Fruit fly (Drosophila melanogaster) whole organism, embryonic: ENCODE data around the gene Alp13.
A peak's percentile ranks its signal among the peaks of the same experiment; 100 is the strongest.

ENCODE experiments used
- Adf1 ChIP-seq: fragments of 200-800 bp; sonication (Bioruptor generic); IDR thresholded peaks from 2 replicates; pipeline ENCODE4 v1.3.6; 2022; ENCODE audit warnings: missing biosample characterization, missing genetic modification characterization
- CG10321 ChIP-seq: fragments of 200-800 bp; sonication (Bioruptor generic); IDR thresholded peaks from 2 replicates; pipeline ENCODE4 v1.3.6; 2022; ENCODE audit warnings: missing biosample characterization, missing genetic modification characterization
- CG12659 ChIP-seq: fragments of 200-800 bp; sonication (Bioruptor generic); optimal IDR thresholded peaks from 3 replicates; lab custom pipeline; 2017; ENCODE audit warnings: mild to moderate bottlenecking, missing biosample characterization, missing genetic modification reagents, missing genetic modification characterization
- CG13287 ChIP-seq: fragments of 200-800 bp; sonication (Bioruptor generic); IDR thresholded peaks from 2 replicates; pipeline ENCODE4 v1.3.6; 2022; ENCODE audit warnings: missing biosample characterization, missing genetic modification characterization; ENCODE audit not compliant: partially characterized antibody
- CG1832 ChIP-seq: fragments of 200-800 bp; sonication (Bioruptor generic); optimal IDR thresholded peaks from 2 replicates; lab custom pipeline; 2017; ENCODE audit warnings: missing biosample characterization, mild to moderate bottlenecking, missing genetic modification characterization, inconsistent platforms
- CG2120 ChIP-seq: fragments of 200-800 bp; sonication (Bioruptor generic); optimal IDR thresholded peaks from 3 replicates; lab custom pipeline; 2016; ENCODE audit warnings: missing biosample characterization, missing genetic modification characterization
- CG34224 ChIP-seq: fragments of 200-800 bp; sonication (Bioruptor generic); IDR thresholded peaks from 3 replicates; pipeline ENCODE4 v1.3.6; 2022; ENCODE audit warnings: missing biosample characterization, missing genetic modification characterization; ENCODE audit not compliant: partially characterized antibody
- CG5245 ChIP-seq: fragments of 200-800 bp; sonication (Bioruptor generic); optimal IDR thresholded peaks from 3 replicates; lab custom pipeline; 2016; ENCODE audit warnings: missing biosample characterization, missing genetic modification characterization
- CG5953 ChIP-seq: fragments of 200-800 bp; sonication (Bioruptor generic); IDR thresholded peaks from 2 replicates; pipeline ENCODE4 v1.3.6; 2022; ENCODE audit warnings: missing biosample characterization, missing genetic modification characterization
- CG6813 ChIP-seq: fragments of 200-800 bp; sonication (Bioruptor generic); optimal IDR thresholded peaks from 2 replicates; lab custom pipeline; 2017; ENCODE audit warnings: missing biosample characterization, missing genetic modification characterization, mild to moderate bottlenecking, moderate library complexity, missing genetic modification reagents
- Deaf1 ChIP-seq: fragments of 200-800 bp; optimal IDR thresholded peaks from 3 replicates; lab custom pipeline; 2019; ENCODE audit warnings: missing biosample characterization, mild to moderate bottlenecking, missing genetic modification characterization, moderate library complexity
- Doc3 ChIP-seq: fragments of 200-800 bp; sonication (Bioruptor generic); IDR thresholded peaks from 3 replicates; pipeline ENCODE4 v1.3.6; 2022; ENCODE audit warnings: missing biosample characterization, missing genetic modification characterization; ENCODE audit not compliant: partially characterized antibody
- ERR ChIP-seq: fragments of 200-800 bp; sonication (Bioruptor generic); optimal IDR thresholded peaks from 2 replicates; lab custom pipeline; 2016; ENCODE audit warnings: missing biosample characterization, missing genetic modification characterization
- Eip74EF ChIP-seq, 2 experiments: fragments of 200-800 bp in 1 of 2; fragments of >200 bp in 1 of 2; sonication (Bioruptor generic) in 1 of 2; optimal IDR thresholded peaks; 2 replicates each; lab custom pipeline; 2017 to 2019; ENCODE audit warnings: missing biosample characterization in 2 of 2, missing genetic modification characterization in 2 of 2, mild to moderate bottlenecking in 1 of 2, moderate library complexity in 1 of 2
- Fer1 ChIP-seq: fragments of 200-800 bp; sonication (Bioruptor generic); optimal IDR thresholded peaks from 2 replicates; lab custom pipeline; 2017; ENCODE audit warnings: missing biosample characterization, mild to moderate bottlenecking, missing genetic modification characterization
- HmgZ ChIP-seq: fragments of 200-800 bp; sonication (Bioruptor generic); optimal IDR thresholded peaks from 2 replicates; lab custom pipeline; 2018; ENCODE audit warnings: missing biosample characterization, mild to moderate bottlenecking, missing genetic modification characterization
- Hr51 ChIP-seq, 2 experiments: fragments of 200-800 bp; sonication (Bioruptor generic); optimal IDR thresholded peaks; 2 replicates in 1 of 2; 3 replicates in 1 of 2; lab custom pipeline; 2016 to 2018; ENCODE audit warnings: missing biosample characterization in 2 of 2, missing genetic modification characterization in 2 of 2, mild to moderate bottlenecking in 1 of 2, moderate library complexity in 1 of 2
- Med ChIP-seq: fragments of 200-800 bp; sonication (Bioruptor generic); peaks from one replicate; lab custom pipeline; 2016; ENCODE audit warnings: missing biosample characterization, missing genetic modification characterization, mild to moderate bottlenecking, inconsistent platforms, moderate library complexity
- Oli ChIP-seq: fragments of 200-800 bp; sonication (Bioruptor generic); optimal IDR thresholded peaks from 2 replicates; lab custom pipeline; 2018; ENCODE audit warnings: missing biosample characterization, mild to moderate bottlenecking, missing genetic modification characterization, moderate library complexity
- Opbp ChIP-seq: fragments of 200-800 bp; sonication (Bioruptor generic); IDR thresholded peaks from 3 replicates; pipeline ENCODE4 v1.3.6; 2022; ENCODE audit warnings: missing biosample characterization, missing genetic modification characterization; ENCODE audit not compliant: partially characterized antibody
- PHDP ChIP-seq: fragments of 200-800 bp; sonication (Bioruptor generic); optimal IDR thresholded peaks from 3 replicates; lab custom pipeline; 2018; ENCODE audit warnings: missing biosample characterization, mild to moderate bottlenecking, missing genetic modification characterization, moderate library complexity
- TFAM ChIP-seq: fragments of 200-800 bp; sonication (Bioruptor generic); optimal IDR thresholded peaks from 2 replicates; lab custom pipeline; 2017; ENCODE audit warnings: missing biosample characterization, missing genetic modification characterization, inconsistent platforms
- Xbp1 ChIP-seq: fragments of 200-800 bp; sonication (Bioruptor generic); optimal IDR thresholded peaks from 3 replicates; lab custom pipeline; 2016; ENCODE audit warnings: missing biosample characterization, mild to moderate bottlenecking, missing genetic modification characterization
- al ChIP-seq: fragments of 200-800 bp; sonication (Bioruptor generic); IDR thresholded peaks from 2 replicates; pipeline ENCODE4 v1.3.6; 2022; ENCODE audit warnings: missing biosample characterization, missing genetic modification characterization
- bab2 ChIP-seq: fragments of 200-800 bp; sonication (Bioruptor generic); optimal IDR thresholded peaks from 2 replicates; lab custom pipeline; 2016; ENCODE audit warnings: missing biosample characterization, missing genetic modification characterization
- bowl ChIP-seq: fragments of 200-800 bp; sonication (Bioruptor generic); IDR thresholded peaks from 2 replicates; pipeline ENCODE4 v1.3.6; 2022; ENCODE audit warnings: missing biosample characterization, missing genetic modification characterization
- cg ChIP-seq: fragments of 200-800 bp; sonication (Bioruptor generic); optimal IDR thresholded peaks from 3 replicates; lab custom pipeline; 2019; ENCODE audit warnings: missing biosample characterization, mild to moderate bottlenecking, missing genetic modification characterization, moderate library complexity
- corto ChIP-seq: fragments of 200-800 bp; sonication (Bioruptor generic); optimal IDR thresholded peaks from 2 replicates; lab custom pipeline; 2016; ENCODE audit warnings: missing biosample characterization, mild to moderate bottlenecking, missing genetic modification characterization, moderate library complexity
- dmrt11E ChIP-seq: fragments of 200-800 bp; sonication (Bioruptor generic); optimal IDR thresholded peaks from 3 replicates; lab custom pipeline; 2018; ENCODE audit warnings: missing biosample characterization, mild to moderate bottlenecking, missing genetic modification characterization, moderate library complexity
- ftz-f1 ChIP-seq: fragments of 200-800 bp; sonication (Bioruptor generic); optimal IDR thresholded peaks from 2 replicates; lab custom pipeline; 2016; ENCODE audit warnings: missing biosample characterization, missing genetic modification characterization
- klu ChIP-seq: fragments of 200-800 bp; sonication (Bioruptor generic); IDR thresholded peaks from 2 replicates; pipeline ENCODE4 v1.3.6; 2022; ENCODE audit warnings: missing biosample characterization, missing genetic modification characterization
- lbe ChIP-seq: fragments of 200-800 bp; sonication (Bioruptor generic); optimal IDR thresholded peaks from 2 replicates; lab custom pipeline; 2016; ENCODE audit warnings: missing biosample characterization, mild to moderate bottlenecking, missing genetic modification characterization
- nom ChIP-seq: fragments of 200-800 bp; sonication (Bioruptor generic); optimal IDR thresholded peaks from 2 replicates; lab custom pipeline; 2017; ENCODE audit warnings: missing biosample characterization, missing genetic modification characterization, mild to moderate bottlenecking, moderate library complexity, missing genetic modification reagents
- onecut ChIP-seq: fragments of 200-800 bp; sonication (Bioruptor generic); IDR thresholded peaks from 2 replicates; pipeline ENCODE4 v1.3.6; 2022; ENCODE audit warnings: missing biosample characterization, missing genetic modification characterization
- scrt ChIP-seq: fragments of 200-800 bp; sonication (Bioruptor generic); optimal IDR thresholded peaks from 2 replicates; lab custom pipeline; 2018; ENCODE audit warnings: missing biosample characterization, mild to moderate bottlenecking, missing genetic modification characterization, moderate library complexity
- sd ChIP-seq: fragments of 200-800 bp; sonication (Bioruptor generic); optimal IDR thresholded peaks from 3 replicates; lab custom pipeline; 2018; ENCODE audit warnings: missing biosample characterization, mild to moderate bottlenecking, missing genetic modification characterization, moderate library complexity
- sens-2 ChIP-seq: fragments of 200-800 bp; sonication (Bioruptor generic); IDR thresholded peaks from 2 replicates; pipeline ENCODE4 v1.3.6; 2022; ENCODE audit warnings: missing biosample characterization, missing genetic modification characterization
- seq ChIP-seq: fragments of 200-800 bp; sonication (Bioruptor generic); IDR thresholded peaks from 2 replicates; pipeline ENCODE4 v1.3.6; 2022; ENCODE audit warnings: missing biosample characterization, missing genetic modification characterization
- sr ChIP-seq: fragments of 200-800 bp; sonication (Bioruptor generic); IDR thresholded peaks from 3 replicates; pipeline ENCODE4 v1.3.6; 2022; ENCODE audit warnings: missing biosample characterization, missing genetic modification characterization
- tgo ChIP-seq: fragments of 200-800 bp; sonication (Bioruptor generic); IDR thresholded peaks from 3 replicates; pipeline ENCODE4 v1.3.6; 2022; ENCODE audit warnings: missing biosample characterization, missing genetic modification characterization
- vvl ChIP-seq: fragments of 200-800 bp; sonication (Bioruptor generic); IDR thresholded peaks from 2 replicates; pipeline ENCODE4 v1.3.6; 2022; ENCODE audit warnings: missing biosample characterization, missing genetic modification characterization
- wdn ChIP-seq: fragments of 200-800 bp; sonication (Bioruptor generic); IDR thresholded peaks from 2 replicates; pipeline ENCODE4 v1.3.6; 2022; ENCODE audit warnings: missing biosample characterization, missing genetic modification characterization
- yki ChIP-seq: fragments of >200 bp; optimal IDR thresholded peaks from 3 replicates; lab custom pipeline; 2018
- zen2 ChIP-seq: fragments of 200-800 bp; sonication (Bioruptor generic); IDR thresholded peaks from 3 replicates; pipeline ENCODE4 v1.3.6; 2022; ENCODE audit warnings: missing biosample characterization, missing genetic modification characterization; ENCODE audit not compliant: partially characterized antibody
- zfh1 ChIP-seq: fragments of 200-800 bp; sonication (Bioruptor generic); IDR thresholded peaks from 3 replicates; pipeline ENCODE4 v1.3.6; 2022; ENCODE audit warnings: missing biosample characterization, missing genetic modification characterization

The Alp13 gene

DNA sequence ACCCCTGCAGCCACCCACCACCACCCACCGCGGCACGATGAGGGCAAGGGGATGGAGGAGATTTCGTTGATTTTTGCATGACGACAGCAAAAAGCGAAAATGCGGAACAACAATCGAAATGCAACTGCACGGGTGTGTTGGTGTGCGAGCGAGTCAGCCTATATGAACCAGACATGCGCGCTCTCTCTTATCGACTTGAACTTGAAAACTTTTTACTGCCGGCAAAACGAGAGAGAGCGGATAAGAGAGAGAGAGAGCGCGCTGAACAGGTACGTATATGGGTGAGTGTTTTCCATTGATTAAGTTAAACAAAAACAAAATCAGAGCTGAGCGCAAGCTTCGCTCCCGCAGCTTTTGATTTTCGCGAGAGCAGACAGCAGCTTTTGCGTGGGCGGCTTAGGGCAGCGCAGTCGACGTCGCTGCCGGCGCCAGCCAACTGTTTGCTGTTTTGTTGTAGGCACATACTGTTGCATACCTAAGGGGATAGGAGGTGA lies 14.0 kb upstream of the Alp13 start (continued):
- TF ChIP-seq CG12659 (GFP tag; lab: Kevin White, UChicago), result no peak
- 0 out of 3 replicates have a peak, but pooled peaks have one; percentile 13 for TF ChIP-seq Doc3 (GFP tag; lab: Robert Waterston, UW)
- peak; percentile 31 for TF ChIP-seq Med
- peak; percentile 31 for TF ChIP-seq ERR (GFP tag; lab: Kevin White, UChicago)
- TF ChIP-seq wdn (GFP tag; lab: Robert Waterston, UW), result no peak
- peak; percentile 65; the same call in 2 of the 3 replicates for TF ChIP-seq CG34224 (GFP tag; lab: Robert Waterston, UW)
- TF ChIP-seq cg (GFP tag; lab: Kevin White, UChicago), result peak; percentile 78
- TF ChIP-seq CG10321 (GFP tag; lab: Robert Waterston, UW), result peak; percentile 86
- TF ChIP-seq sr, result peak; percentile 99
- TF ChIP-seq Deaf1, result peak; percentile 3
- peak; percentile 34 for TF ChIP-seq corto (GFP tag; lab: Kevin White, UChicago)
- TF ChIP-seq Fer1, result peak; percentile 8
- no peak for TF ChIP-seq Xbp1 (GFP tag; lab: Kevin White, UChicago)
- TF ChIP-seq CG5953 (GFP tag; lab: Robert Waterston, UW), result no peak
- TF ChIP-seq CG1832 (GFP tag; lab: Kevin White, UChicago), result peak; percentile 62
- no peak for TF ChIP-seq sens-2 (GFP tag; lab: Robert Waterston, UW)
- peak; percentile 96 for TF ChIP-seq ftz-f1 (GFP tag; lab: Kevin White, UChicago)
- no peak for TF ChIP-seq zfh1
- no peak for TF ChIP-seq CG5245 (GFP tag; lab: Kevin White, UChicago)
- TF ChIP-seq CG6813, result no peak
- TF ChIP-seq lbe (GFP tag; lab: Kevin White, UChicago), result peak; percentile 67
- peak; percentile 32 for TF ChIP-seq HmgZ (tag; lab: Kevin White, UChicago)
- TF ChIP-seq vvl, result 0 out of 2 replicates have a peak, but pooled peaks have one; percentile 5
- TF ChIP-seq CG13287 (GFP tag; lab: Robert Waterston, UW), result peak; percentile 71
- TF ChIP-seq dmrt11E, result no peak
- TF ChIP-seq PHDP (tag; lab: Kevin White, UChicago), result no peak
- peak in 1 of 2 experiments; percentile 40 for TF ChIP-seq Hr51 (GFP tag; optimal IDR thresholded peaks at IDR 0.05; lab: Kevin White, UChicago)
- 0 out of 2 replicates have a peak, but pooled peaks have one; percentile 17 for TF ChIP-seq seq (GFP tag; lab: Robert Waterston, UW)
- peak; percentile 66 for TF ChIP-seq klu
- no peak for TF ChIP-seq Oli (tag; lab: Kevin White, UChicago)
- peak; percentile 32 for TF ChIP-seq yki (lab: Kevin White, UChicago)
- no peak for TF ChIP-seq TFAM
- 0 out of 3 replicates have a peak, but pooled peaks have one; percentile 26 for TF ChIP-seq zen2 (GFP tag; lab: Robert Waterston, UW)
- TF ChIP-seq bab2 (GFP tag; lab: Kevin White, UChicago), result no peak
- TF ChIP-seq tgo (GFP tag; lab: Robert Waterston, UW), result no peak
- TF ChIP-seq onecut (GFP tag; lab: Robert Waterston, UW), result peak; percentile 69
- TF ChIP-seq sd (tag; lab: Kevin White, UChicago), result peak; percentile 74
- TF ChIP-seq al (GFP tag; lab: Robert Waterston, UW), result no peak
- TF ChIP-seq Opbp, result 0 out of 3 replicates have a peak, but pooled peaks have one; percentile 18
- peak; percentile 99 for TF ChIP-seq Adf1
- TF ChIP-seq nom (GFP tag; lab: Kevin White, UChicago), result peak; percentile 25
- peak in 1 of 2 experiments; percentile 63 for TF ChIP-seq Eip74EF (GFP tag; optimal IDR thresholded peaks at IDR 0.05; lab: Kevin White, UChicago)
- no peak; the same call in 1 of the 2 replicates for TF ChIP-seq bowl (GFP tag; lab: Robert Waterston, UW)
- TF ChIP-seq scrt (GFP tag; lab: Kevin White, UChicago), result peak; percentile 70
- no peak for TF ChIP-seq CG2120 (GFP tag; lab: Kevin White, UChicago)
- TF ChIP-seq, all 482 proteins: peak for 36
